Worm (Caenorhabditis elegans): ENCODE measurements around the gene F15H10.7.

The F15H10.7 gene

ce11 chrV:10395173-10395766, 10.9 kb downstream of the F15H10.7 start, which contains the start of the genes col-151 and ugt-1 (continued):
- no peak for TF ChIP-seq Y48G9A.11 (GFP tag; IDR thresholded peaks at IDR 0.05)
- no peak for TF ChIP-seq arid-1 (GFP tag; conservative IDR thresholded peaks at IDR 0.05)
- TF ChIP-seq F44E2.7 (GFP tag; IDR thresholded peaks at IDR 0.05), result no peak
- TF ChIP-seq daf-16 (GFP tag; optimal IDR thresholded peaks at IDR 0.05), result no peak
- TF ChIP-seq daf-16 (tag; optimal IDR thresholded peaks at IDR 0.05), result peak; percentile 41
- no peak for TF ChIP-seq ZK546.5 (tag; optimal IDR thresholded peaks at IDR 0.05)
- TF ChIP-seq mdl-1 (tag; optimal IDR thresholded peaks at IDR 0.05), result no peak
- no peak for TF ChIP-seq Y5F2A.4 (GFP tag; optimal IDR thresholded peaks at IDR 0.05)
- TF ChIP-seq nhr-48 (tag; optimal IDR thresholded peaks at IDR 0.05), result no peak
- no peak for TF ChIP-seq vab-7 (GFP tag; IDR thresholded peaks at IDR 0.05)
- TF ChIP-seq mep-1 (tag; optimal IDR thresholded peaks at IDR 0.05), result no peak
- TF ChIP-seq mxl-2 (GFP tag; conservative IDR thresholded peaks at IDR 0.05), result no peak
- TF ChIP-seq dmd-8 (GFP tag; IDR thresholded peaks at IDR 0.05), result no peak
- TF ChIP-seq lin-15B (tag; optimal IDR thresholded peaks at IDR 0.05), result no peak
- peak; percentile 63 for TF ChIP-seq nhr-28 (tag; optimal IDR thresholded peaks at IDR 0.05)
- TF ChIP-seq attf-4 (tag; optimal IDR thresholded peaks at IDR 0.05), result no peak
- no peak for TF ChIP-seq tag-97 (GFP tag; IDR thresholded peaks at IDR 0.05)
- no peak for TF ChIP-seq gei-8 (GFP tag; optimal IDR thresholded peaks at IDR 0.05)
- no peak for TF ChIP-seq nhr-102 (tag; optimal IDR thresholded peaks at IDR 0.05)
- TF ChIP-seq mdt-29 (GFP tag; IDR thresholded peaks at IDR 0.05), result no peak
- TF ChIP-seq zag-1 (tag; optimal IDR thresholded peaks at IDR 0.05), result no peak
- TF ChIP-seq hmg-1.1 (GFP tag; IDR thresholded peaks at IDR 0.05), result no peak
- no peak for TF ChIP-seq F37D6.2 (tag; optimal IDR thresholded peaks at IDR 0.05)
- no peak for TF ChIP-seq zfp-3 (GFP tag; conservative IDR thresholded peaks at IDR 0.05)
- TF ChIP-seq cey-2 (tag; optimal IDR thresholded peaks at IDR 0.05; ENCODE audit: borderline replicate concordance, insufficient read depth), result no peak
- TF ChIP-seq F49E8.2 (tag; optimal IDR thresholded peaks at IDR 0.05; ENCODE audit: borderline replicate concordance), result no peak
- TF ChIP-seq rbr-2 (tag; optimal IDR thresholded peaks at IDR 0.05), result no peak
- TF ChIP-seq ceh-32 (tag; optimal IDR thresholded peaks at IDR 0.05; ENCODE audit: poor library complexity), result no peak
- TF ChIP-seq pqm-1 (tag; optimal IDR thresholded peaks at IDR 0.05), result peak; percentile 67
- no peak for TF ChIP-seq hlh-30 (tag; optimal IDR thresholded peaks at IDR 0.05; ENCODE audit: insufficient read depth)
- no peak for TF ChIP-seq tra-1 (GFP tag; IDR thresholded peaks at IDR 0.05)
- TF ChIP-seq hlh-11 (tag; optimal IDR thresholded peaks at IDR 0.05), result peak; percentile 15
- no peak for TF ChIP-seq daf-8 (GFP tag; IDR thresholded peaks at IDR 0.05)
- no peak for TF ChIP-seq nhr-41 (GFP tag; IDR thresholded peaks at IDR 0.05)
- TF ChIP-seq lsy-2 (tag; optimal IDR thresholded peaks at IDR 0.05), result no peak

- TF ChIP-seq tra-1 (GFP tag; IDR thresholded peaks at IDR 0.05) (no peak), set-16 (GFP tag; IDR thresholded peaks at IDR 0.05) (peak; percentile 87; the same call in 1 of the 2 replicates)
Observed at ce11 chrV:10393708-10394107, 12.5 kb downstream of the F15H10.7 start.

- TF ChIP-seq F26F4.8 (GFP tag; conservative IDR thresholded peaks at IDR 0.05) (no peak), mxl-3 (GFP tag; optimal IDR thresholded peaks at IDR 0.05) (peak; percentile 12), madf-5 (GFP tag; IDR thresholded peaks at IDR 0.05) (no peak), hmg-1.1 (GFP tag; IDR thresholded peaks at IDR 0.05) (no peak), nhr-28 (tag; optimal IDR thresholded peaks at IDR 0.05) (peak; percentile 88), unc-62 (GFP tag; optimal IDR thresholded peaks at IDR 0.05 in 1 of 2) (peak in 1 of 2 experiments; percentile 56), unc-62 (tag; optimal IDR thresholded peaks at IDR 0.05) (no peak)
Observed at ce11 chrV:10388318-10388717, 17.9 kb downstream of the F15H10.7 start, which contains the start of gene AC3.5. Gene AC3.5, plus strand, starts transcription at chrV:10388527.

Measured in whole organism, L4 larva.